Worm (Caenorhabditis elegans) whole organism, L2 larva: ENCODE data around the gene F47B8.1.
A peak's percentile ranks its signal among the peaks of the same experiment; 100 is the strongest.
"Not testable (repeated sequence)": the region's sequence is repeated elsewhere in the genome, so short reads cannot be mapped to it uniquely, and the experiment has no call there.

Source experiments
- F13H6.1 ChIP-seq: sonication (generic microtip); optimal IDR thresholded peaks from 2 replicates; lab custom pipeline; 2016; ENCODE audit warnings: missing genetic modification characterization, missing compliant biosample characterization
- Y55F3AM.14 ChIP-seq: fragments of 200-800 bp; sonication (Bioruptor generic); optimal IDR thresholded peaks from 2 replicates; lab custom pipeline; 2018; ENCODE audit warnings: mild to moderate bottlenecking, missing genetic modification characterization, missing compliant biosample characterization
- alr-1 ChIP-seq: fragments of 150-350 bp; optimal IDR thresholded peaks from 2 replicates; lab custom pipeline; 2014; ENCODE audit warnings: missing biosample characterization, missing genetic modification characterization
- aly-2 ChIP-seq: fragments of 150-350 bp; optimal IDR thresholded peaks from 2 replicates; lab custom pipeline; 2014; ENCODE audit warnings: missing biosample characterization, missing genetic modification characterization
- ceh-16 ChIP-seq: fragments of 150-350 bp; optimal IDR thresholded peaks from 2 replicates; lab custom pipeline; 2014; ENCODE audit warnings: missing biosample characterization, missing genetic modification characterization
- dmd-4 ChIP-seq: sonication (generic microtip); optimal IDR thresholded peaks from 2 replicates; lab custom pipeline; 2017; ENCODE audit warnings: missing biosample characterization, missing genetic modification characterization
- egl-27 ChIP-seq: sonication (generic microtip); optimal IDR thresholded peaks from 3 replicates; lab custom pipeline; 2017; ENCODE audit warnings: missing biosample characterization, missing genetic modification reagents, missing genetic modification characterization
- elt-1 ChIP-seq: fragments of 150-350 bp; optimal IDR thresholded peaks from 2 replicates; lab custom pipeline; 2014; ENCODE audit warnings: missing biosample characterization, missing genetic modification characterization
- elt-3 ChIP-seq: sonication (generic microtip); optimal IDR thresholded peaks from 2 replicates; lab custom pipeline; 2017; ENCODE audit warnings: missing biosample characterization, missing genetic modification characterization
- fos-1 ChIP-seq: fragments of 150-350 bp; optimal IDR thresholded peaks from 2 replicates; lab custom pipeline; 2014; ENCODE audit warnings: missing biosample characterization, missing genetic modification characterization
- gmeb-1 ChIP-seq: fragments of 150-350 bp; optimal IDR thresholded peaks from 2 replicates; lab custom pipeline; 2014; ENCODE audit warnings: missing biosample characterization, missing genetic modification characterization
- lin-11 ChIP-seq: fragments of 150-350 bp; sonication (generic microtip); optimal IDR thresholded peaks from 2 replicates; lab custom pipeline; 2014; ENCODE audit warnings: missing biosample characterization, missing genetic modification characterization, inconsistent platforms, mixed read lengths
- lin-13 ChIP-seq: fragments of 150-350 bp; optimal IDR thresholded peaks from 2 replicates; lab custom pipeline; 2014; ENCODE audit warnings: missing biosample characterization, missing genetic modification reagents, missing genetic modification characterization
- lin-39 ChIP-seq: fragments of 150-350 bp; optimal IDR thresholded peaks from 2 replicates; lab custom pipeline; 2014; ENCODE audit warnings: missing biosample characterization, missing genetic modification reagents, missing genetic modification characterization
- lsy-2 ChIP-seq, 2 experiments: fragments of 150-350 bp in 1 of 2; sonication (generic microtip) in 1 of 2; optimal IDR thresholded peaks; 2 replicates each; lab custom pipeline; 2014 to 2017; ENCODE audit warnings: missing biosample characterization in 2 of 2, missing genetic modification characterization in 2 of 2
- mbf-1 ChIP-seq: sonication (generic microtip); optimal IDR thresholded peaks from 2 replicates; lab custom pipeline; 2017; ENCODE audit warnings: missing biosample characterization, missing genetic modification characterization
- mdl-1 ChIP-seq, 2 experiments: fragments of 150-350 bp in 1 of 2; sonication (generic microtip) in 1 of 2; optimal IDR thresholded peaks; 2 replicates each; lab custom pipeline; 2017; ENCODE audit warnings: missing biosample characterization in 2 of 2, missing genetic modification characterization in 2 of 2
- nhr-10 ChIP-seq: sonication (generic microtip); optimal IDR thresholded peaks from 2 replicates; lab custom pipeline; 2017; ENCODE audit warnings: missing biosample characterization, missing genetic modification characterization
- nhr-12 ChIP-seq: fragments of 150-350 bp; optimal IDR thresholded peaks from 2 replicates; lab custom pipeline; 2014; ENCODE audit warnings: missing biosample characterization, missing genetic modification characterization
- nhr-129 ChIP-seq: fragments of 150-350 bp; optimal IDR thresholded peaks from 2 replicates; lab custom pipeline; 2014; ENCODE audit warnings: missing biosample characterization, missing genetic modification characterization
- nhr-237 ChIP-seq: fragments of 150-350 bp; optimal IDR thresholded peaks from 2 replicates; lab custom pipeline; 2014; ENCODE audit warnings: missing biosample characterization, missing genetic modification characterization
- nhr-25 ChIP-seq: fragments of 150-350 bp; sonication (generic microtip); optimal IDR thresholded peaks from 3 replicates; lab custom pipeline; 2014; ENCODE audit warnings: missing biosample characterization, missing genetic modification characterization
- nhr-6 ChIP-seq: fragments of 150-350 bp; optimal IDR thresholded peaks from 2 replicates; lab custom pipeline; 2014; ENCODE audit warnings: missing biosample characterization, missing genetic modification characterization
- nhr-77 ChIP-seq: fragments of 150-350 bp; optimal IDR thresholded peaks from 2 replicates; lab custom pipeline; 2014; ENCODE audit warnings: missing biosample characterization, missing genetic modification characterization
- sem-4 ChIP-seq: fragments of 150-350 bp; optimal IDR thresholded peaks from 2 replicates; lab custom pipeline; 2014; ENCODE audit warnings: missing biosample characterization, missing genetic modification reagents, missing genetic modification characterization
- skn-1 ChIP-seq: sonication (generic microtip); optimal IDR thresholded peaks from 2 replicates; lab custom pipeline; 2017; ENCODE audit warnings: missing biosample characterization, missing genetic modification characterization
- sma-3 ChIP-seq: sonication (generic microtip); optimal IDR thresholded peaks from 2 replicates; lab custom pipeline; 2016; ENCODE audit warnings: missing genetic modification reagents, missing genetic modification characterization, missing compliant biosample characterization
- sma-9 ChIP-seq, 2 experiments: fragments of 150-350 bp in 1 of 2; sonication (generic microtip) in 1 of 2; optimal IDR thresholded peaks; 2 replicates each; lab custom pipeline; 2014 to 2016; ENCODE audit warnings: missing genetic modification characterization in 2 of 2, mild to moderate bottlenecking in 1 of 2, missing biosample characterization in 1 of 2, missing compliant biosample characterization in 1 of 2, missing genetic modification reagents in 1 of 2, moderate library complexity in 1 of 2
- snpc-4 ChIP-seq: fragments of 150-350 bp; optimal IDR thresholded peaks from 2 replicates; lab custom pipeline; 2014; ENCODE audit warnings: missing biosample characterization, missing genetic modification characterization
- unc-39 ChIP-seq: fragments of 150-350 bp; optimal IDR thresholded peaks from 2 replicates; lab custom pipeline; 2014; ENCODE audit warnings: missing biosample characterization, missing genetic modification characterization
- unc-62 ChIP-seq: fragments of 150-350 bp; optimal IDR thresholded peaks from 2 replicates; lab custom pipeline; 2014; ENCODE audit warnings: missing biosample characterization, missing genetic modification reagents, missing genetic modification characterization
- zag-1 ChIP-seq: fragments of 150-350 bp; optimal IDR thresholded peaks from 2 replicates; lab custom pipeline; 2014; ENCODE audit warnings: missing biosample characterization, missing genetic modification characterization
- ztf-1 ChIP-seq: fragments of 200-800 bp; sonication (Bioruptor generic); conservative IDR thresholded peaks from 2 replicates; pipeline ENCODE4 v1.3.6; 2022; ENCODE audit warnings: missing genetic modification characterization, missing compliant biosample characterization

F47B8.1 gene

DNA sequence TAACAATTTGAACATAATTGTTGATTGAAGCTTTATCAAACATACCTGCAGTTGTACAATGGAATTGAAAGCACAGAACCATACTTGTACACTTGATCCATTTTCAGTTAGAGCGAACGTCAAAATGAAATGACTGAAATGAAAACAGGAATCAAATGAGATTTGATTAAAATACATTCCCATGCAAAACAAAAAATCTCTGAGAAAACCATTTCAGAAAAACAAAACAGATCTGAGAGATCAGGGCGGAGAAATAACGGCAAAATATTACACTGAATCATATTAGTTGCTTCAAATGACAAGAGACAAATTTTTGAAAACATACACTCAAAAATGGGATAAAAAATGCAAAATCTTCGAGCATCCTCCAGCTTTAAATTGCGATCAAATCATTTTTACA is 34.4 kb downstream of the F47B8.1 start, which contains the start of gene srt-33:
Gene srt-33, minus strand, starts transcription at position 101 of the 400 bp plus-strand sequence.
- no peak for TF ChIP-seq elt-1 (tag; lab: Kevin White, UChicago)
- TF ChIP-seq dmd-4 (tag; lab: Kevin White, UChicago), result no peak
- no peak for TF ChIP-seq unc-39 (tag; lab: Kevin White, UChicago)
- no peak for TF ChIP-seq nhr-237 (tag; lab: Kevin White, UChicago)
- no peak for TF ChIP-seq unc-62 (GFP tag; lab: Kevin White, UChicago)
- TF ChIP-seq nhr-10 (tag; lab: Kevin White, UChicago), result no peak
- no peak for TF ChIP-seq aly-2 (tag; lab: Kevin White, UChicago)
- TF ChIP-seq sma-3 (GFP tag; lab: Kevin White, UChicago), result no peak
- no peak for TF ChIP-seq elt-3 (tag; lab: Kevin White, UChicago)
- no peak for TF ChIP-seq nhr-6 (tag; lab: Kevin White, UChicago)
- no peak for TF ChIP-seq mbf-1

DNA sequence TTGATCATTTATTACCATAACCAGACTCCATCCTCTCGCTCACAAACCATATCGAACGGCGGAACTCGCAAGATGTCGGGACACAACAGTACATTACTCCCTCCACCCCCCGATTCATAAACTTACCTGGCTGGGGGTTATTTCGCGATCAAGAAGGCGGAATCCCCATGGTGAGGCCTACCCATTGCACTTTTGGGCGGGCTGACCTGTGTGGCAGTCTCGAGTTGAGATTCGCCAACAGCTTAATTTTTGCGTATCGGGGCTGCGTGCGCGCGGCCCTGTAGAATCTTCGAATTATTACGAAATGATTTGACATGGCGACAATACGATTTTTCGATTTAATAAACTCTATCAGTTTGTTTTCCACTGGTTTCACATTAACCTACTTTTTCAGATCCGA is 36.7 kb downstream of the F47B8.1 start:
- TF ChIP-seq snpc-4 (tag; lab: Kevin White, UChicago), result peak; percentile 38

DNA sequence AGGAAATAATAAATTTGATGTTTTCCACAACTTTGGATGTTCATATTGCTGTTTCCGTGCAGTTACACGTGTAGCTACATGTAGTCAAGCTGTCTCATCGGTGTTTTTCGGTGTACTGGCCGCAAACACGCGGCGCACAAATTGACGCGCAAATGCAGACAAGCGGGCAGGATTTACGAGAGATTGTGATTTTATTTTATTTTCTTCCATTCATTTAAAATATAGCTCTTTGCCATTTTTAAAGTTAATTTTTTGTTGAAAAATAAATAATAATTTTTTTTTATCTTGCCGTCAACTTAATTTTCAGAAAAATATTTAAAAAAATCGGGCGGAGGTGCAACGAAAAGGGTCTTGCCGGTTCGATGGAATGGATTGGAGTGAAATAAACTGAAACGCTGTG is 39.9 kb downstream of the F47B8.1 start, which contains the start of gene F40G12.7:
Gene F40G12.7, plus strand, starts transcription at position 301 of the 400 bp plus-strand sequence.
- not testable (repeated sequence) for TF ChIP-seq F13H6.1 (tag; lab: Kevin White, UChicago); Y55F3AM.14 (GFP tag; lab: Kevin White, UChicago); elt-3 (tag; lab: Kevin White, UChicago)

DNA sequence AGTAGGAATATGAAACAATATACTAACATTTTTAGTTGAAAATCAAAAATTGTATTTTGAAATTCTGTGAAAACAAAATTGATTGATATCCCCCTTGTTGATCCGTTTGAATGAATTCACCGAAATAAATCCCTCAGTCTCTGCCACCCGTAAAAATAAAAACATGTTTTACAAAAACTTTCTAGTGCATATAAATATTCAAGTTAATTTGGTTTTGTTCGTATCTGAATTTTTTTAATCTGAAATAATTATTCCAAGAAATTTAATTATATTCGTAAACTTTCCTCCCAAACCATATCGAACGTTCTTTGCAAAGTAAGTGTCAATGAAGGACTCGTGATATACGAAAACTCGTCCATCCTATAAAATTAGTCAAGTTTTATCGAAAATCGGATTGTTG is 41.1 kb downstream of the F47B8.1 start, which contains the start of gene F40G12.6:
Gene F40G12.6, minus strand, starts transcription at position 101 of the 400 bp plus-strand sequence.
- TF ChIP-seq lin-13 (GFP tag; lab: Kevin White, UChicago), result no peak
- no peak for TF ChIP-seq nhr-129
- TF ChIP-seq lin-11, result no peak
- TF ChIP-seq lin-39 (tag; lab: Kevin White, UChicago), result no peak
- no peak for TF ChIP-seq lsy-2 (tag; optimal IDR thresholded peaks at IDR 0.05; lab: Kevin White, UChicago)
- TF ChIP-seq alr-1, result no peak
- no peak for TF ChIP-seq mdl-1 (tag; optimal IDR thresholded peaks at IDR 0.05; lab: Kevin White, UChicago)
- no peak for TF ChIP-seq egl-27
- no peak for TF ChIP-seq sem-4 (tag; lab: Kevin White, UChicago)
- TF ChIP-seq nhr-10 (tag; lab: Kevin White, UChicago), result no peak
- TF ChIP-seq skn-1 (tag; lab: Kevin White, UChicago), result no peak
- TF ChIP-seq nhr-237 (tag; lab: Kevin White, UChicago), result no peak
- TF ChIP-seq nhr-12 (tag; lab: Kevin White, UChicago), result no peak
- no peak for TF ChIP-seq fos-1 (tag; lab: Kevin White, UChicago)
- TF ChIP-seq gmeb-1 (tag; lab: Kevin White, UChicago), result no peak
- TF ChIP-seq Y55F3AM.14 (GFP tag; lab: Kevin White, UChicago), result no peak
- TF ChIP-seq F13H6.1 (tag; lab: Kevin White, UChicago), result no peak
- TF ChIP-seq mbf-1, result no peak
- TF ChIP-seq ceh-16 (tag; lab: Kevin White, UChicago), result no peak

DNA sequence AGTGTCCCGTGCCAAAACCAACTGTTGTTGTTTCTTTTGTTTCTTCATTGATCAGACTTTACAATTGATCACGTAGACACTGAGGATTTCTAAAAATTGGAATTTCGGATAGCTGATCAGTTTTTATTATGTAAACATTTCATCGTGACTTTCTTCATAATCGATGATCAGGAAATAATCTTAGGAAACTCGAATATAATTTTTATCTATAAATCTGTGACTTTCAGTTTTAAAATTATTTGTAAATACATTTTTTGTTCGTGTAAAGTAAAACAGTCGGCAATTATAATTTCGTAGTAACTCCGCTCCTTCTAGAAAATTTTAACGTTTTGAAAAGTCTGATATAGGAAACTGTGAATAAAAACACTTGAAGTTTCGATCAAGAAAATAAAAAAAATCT is 43.4 kb downstream of the F47B8.1 start, which contains the start of gene F40G12.5:
Gene F40G12.5, minus strand, starts transcription at position 101 of the 400 bp plus-strand sequence.
- TF ChIP-seq snpc-4 (tag; lab: Kevin White, UChicago) (no peak), lin-39 (tag; lab: Kevin White, UChicago) (no peak), ztf-1 (GFP tag; lab: Robert Waterston, UW) (no peak), sma-9 (GFP tag; optimal IDR thresholded peaks at IDR 0.05; lab: Kevin White, UChicago) (no peak), sma-9 (tag; optimal IDR thresholded peaks at IDR 0.05; lab: Kevin White, UChicago) (no peak), lsy-2 (tag; optimal IDR thresholded peaks at IDR 0.05; lab: Kevin White, UChicago) (no peak), skn-1 (tag; lab: Kevin White, UChicago) (no peak), sma-3 (GFP tag; lab: Kevin White, UChicago) (no peak), nhr-77 (tag; lab: Kevin White, UChicago) (no peak), dmd-4 (tag; lab: Kevin White, UChicago) (no peak), nhr-25 (tag; lab: Kevin White, UChicago) (no peak), zag-1 (no peak), ceh-16 (tag; lab: Kevin White, UChicago) (no peak), elt-3 (tag; lab: Kevin White, UChicago) (no peak)
